Fruit fly (Drosophila melanogaster) whole organism, embryonic: ENCODE results near the gene cl.

Source experiments
- Abd-B ChIP-seq: fragments of 200-800 bp; sonication (Bioruptor generic); optimal IDR thresholded peaks from 2 replicates; lab custom pipeline; 2018; ENCODE audit warnings: missing biosample characterization, mild to moderate bottlenecking, missing genetic modification characterization, moderate library complexity
- Antp ChIP-seq: fragments of 200-800 bp; sonication (Bioruptor generic); optimal IDR thresholded peaks from 3 replicates; lab custom pipeline; 2016; ENCODE audit warnings: missing biosample characterization, missing genetic modification characterization
- Bgb ChIP-seq: fragments of 200-800 bp; sonication (Bioruptor generic); IDR thresholded peaks from 2 replicates; pipeline ENCODE4 v1.3.6; 2022; ENCODE audit warnings: missing biosample characterization, missing genetic modification characterization; ENCODE audit not compliant: partially characterized antibody
- CG12219 ChIP-seq: fragments of 200-800 bp; sonication (Bioruptor generic); optimal IDR thresholded peaks from 3 replicates; lab custom pipeline; 2018; ENCODE audit warnings: missing biosample characterization, mild to moderate bottlenecking, missing genetic modification characterization
- CG12391 ChIP-seq: fragments of 200-800 bp; sonication (Bioruptor generic); optimal IDR thresholded peaks from 3 replicates; lab custom pipeline; 2018; ENCODE audit warnings: missing biosample characterization, mild to moderate bottlenecking, missing genetic modification characterization, moderate library complexity
- CG15696 ChIP-seq: fragments of 200-800 bp; sonication (Bioruptor generic); optimal IDR thresholded peaks from 2 replicates; lab custom pipeline; 2019; ENCODE audit warnings: missing biosample characterization, mild to moderate bottlenecking, missing genetic modification characterization, moderate library complexity
- CG1603 ChIP-seq: fragments of 200-800 bp; sonication (Bioruptor generic); optimal IDR thresholded peaks from 2 replicates; lab custom pipeline; 2019; ENCODE audit warnings: missing biosample characterization, mild to moderate bottlenecking, missing genetic modification characterization, moderate library complexity
- CG17361 ChIP-seq: fragments of 200-800 bp; sonication (Bioruptor generic); IDR thresholded peaks from 3 replicates; pipeline ENCODE4 v1.3.6; 2022; ENCODE audit warnings: missing biosample characterization, missing genetic modification characterization
- CG17829 ChIP-seq: fragments of 200-800 bp; optimal IDR thresholded peaks from 2 replicates; lab custom pipeline; 2019; ENCODE audit warnings: missing biosample characterization, mild to moderate bottlenecking, missing genetic modification characterization, moderate library complexity
- CG2889 ChIP-seq: fragments of 200-800 bp; sonication (Bioruptor generic); IDR thresholded peaks from 3 replicates; pipeline ENCODE4 v1.3.6; 2022; ENCODE audit warnings: missing biosample characterization, missing genetic modification characterization
- CG4424 ChIP-seq: fragments of 200-800 bp; sonication (Bioruptor generic); optimal IDR thresholded peaks from 3 replicates; lab custom pipeline; 2016; ENCODE audit warnings: missing biosample characterization, missing genetic modification characterization
- CG4730 ChIP-seq: fragments of 200-800 bp; sonication (Bioruptor generic); IDR thresholded peaks from 2 replicates; pipeline ENCODE4 v1.3.6; 2022; ENCODE audit warnings: missing biosample characterization, missing genetic modification characterization
- CG7839 ChIP-seq: fragments of 200-800 bp; sonication (Bioruptor generic); optimal IDR thresholded peaks from 3 replicates; lab custom pipeline; 2018; ENCODE audit warnings: missing biosample characterization, mild to moderate bottlenecking, missing genetic modification characterization, moderate library complexity
- CG8478 ChIP-seq: fragments of >200 bp; optimal IDR thresholded peaks from 2 replicates; lab custom pipeline; 2018
- D ChIP-seq, 2 experiments: fragments of 200-800 bp in 1 of 2; fragments of >200 bp in 1 of 2; sonication (Bioruptor generic) in 1 of 2; optimal IDR thresholded peaks; 2 replicates in 1 of 2; 3 replicates in 1 of 2; lab custom pipeline; 2017; ENCODE audit warnings: mild to moderate bottlenecking in 1 of 2, missing biosample characterization in 1 of 2, missing genetic modification characterization in 1 of 2, missing genetic modification reagents in 1 of 2
- Dbx ChIP-seq: fragments of 200-800 bp; sonication (Bioruptor generic); IDR thresholded peaks from 3 replicates; pipeline ENCODE4 v1.3.6; 2022; ENCODE audit warnings: missing biosample characterization, missing genetic modification characterization
- Drgx ChIP-seq: fragments of 200-800 bp; sonication (Bioruptor generic); IDR thresholded peaks from 2 replicates; pipeline ENCODE4 v1.3.6; 2022; ENCODE audit warnings: missing biosample characterization, missing genetic modification characterization
- E2f1 ChIP-seq: fragments of 200-800 bp; sonication (Bioruptor generic); IDR thresholded peaks from 2 replicates; pipeline ENCODE4 v1.3.6; 2022; ENCODE audit warnings: missing biosample characterization, missing genetic modification characterization
- HHEX ChIP-seq: fragments of 200-800 bp; sonication (Bioruptor generic); optimal IDR thresholded peaks from 3 replicates; lab custom pipeline; 2017; ENCODE audit warnings: missing biosample characterization, mild to moderate bottlenecking, missing genetic modification characterization, missing genetic modification reagents
- HLH3B ChIP-seq: fragments of 200-800 bp; sonication (Bioruptor generic); IDR thresholded peaks from 2 replicates; pipeline ENCODE4 v1.3.6; 2022; ENCODE audit warnings: missing biosample characterization, missing genetic modification characterization
- HLH4C ChIP-seq: fragments of 200-800 bp; sonication (Bioruptor generic); IDR thresholded peaks from 3 replicates; pipeline ENCODE4 v1.3.6; 2022; ENCODE audit warnings: missing biosample characterization, missing genetic modification characterization; ENCODE audit not compliant: partially characterized antibody
- Hsf ChIP-seq: fragments of 200-800 bp; sonication (Bioruptor generic); optimal IDR thresholded peaks from 3 replicates; lab custom pipeline; 2016; ENCODE audit warnings: missing biosample characterization, missing genetic modification characterization
- NC2β ChIP-seq: fragments of 200-800 bp; sonication (Bioruptor generic); optimal IDR thresholded peaks from 2 replicates; lab custom pipeline; 2016; ENCODE audit warnings: missing biosample characterization, missing genetic modification characterization
- Neu2 ChIP-seq: fragments of 200-800 bp; sonication (Bioruptor generic); optimal IDR thresholded peaks from 3 replicates; lab custom pipeline; 2016; ENCODE audit warnings: missing biosample characterization, missing genetic modification characterization, borderline replicate concordance
- Nf-YC ChIP-seq: fragments of 200-800 bp; optimal IDR thresholded peaks from 3 replicates; lab custom pipeline; 2019; ENCODE audit warnings: missing biosample characterization, mild to moderate bottlenecking, missing genetic modification characterization, moderate library complexity
- Pdp1 ChIP-seq, 2 experiments: fragments of 200-800 bp; sonication (Bioruptor generic); optimal IDR thresholded peaks; 3 replicates each; lab custom pipeline; 2016; ENCODE audit warnings: missing biosample characterization in 2 of 2, missing genetic modification characterization in 2 of 2, mild to moderate bottlenecking in 1 of 2, moderate library complexity in 1 of 2
- Sin3A ChIP-seq: fragments of >200 bp; optimal IDR thresholded peaks from 2 replicates; lab custom pipeline; 2018
- Stat92E ChIP-seq, 3 experiments: fragments of >200 bp in 2 of 3; fragments of 200-800 bp in 1 of 3; sonication (Bioruptor generic) in 1 of 3; optimal IDR thresholded peaks; 2 replicates each; lab custom pipeline; 2017 to 2019; ENCODE audit warnings: missing biosample characterization in 3 of 3, missing genetic modification characterization in 3 of 3, mild to moderate bottlenecking in 1 of 3, moderate library complexity in 1 of 3
- al ChIP-seq: fragments of 200-800 bp; sonication (Bioruptor generic); IDR thresholded peaks from 2 replicates; pipeline ENCODE4 v1.3.6; 2022; ENCODE audit warnings: missing biosample characterization, missing genetic modification characterization
- aop ChIP-seq: fragments of 200-800 bp; sonication (Bioruptor generic); IDR thresholded peaks from 2 replicates; pipeline ENCODE4 v1.3.6; 2022; ENCODE audit warnings: missing biosample characterization, missing genetic modification characterization
- ara ChIP-seq: fragments of 200-800 bp; sonication (Bioruptor generic); IDR thresholded peaks from 2 replicates; pipeline ENCODE4 v1.3.6; 2022; ENCODE audit warnings: missing biosample characterization, missing genetic modification characterization
- bab2 ChIP-seq: fragments of 200-800 bp; sonication (Bioruptor generic); optimal IDR thresholded peaks from 2 replicates; lab custom pipeline; 2016; ENCODE audit warnings: missing biosample characterization, missing genetic modification characterization
- bbx ChIP-seq: fragments of 200-800 bp; sonication (Bioruptor generic); IDR thresholded peaks from 2 replicates; pipeline ENCODE4 v1.3.6; 2022; ENCODE audit warnings: missing biosample characterization, missing genetic modification characterization; ENCODE audit not compliant: partially characterized antibody
- bowl ChIP-seq: fragments of 200-800 bp; sonication (Bioruptor generic); IDR thresholded peaks from 2 replicates; pipeline ENCODE4 v1.3.6; 2022; ENCODE audit warnings: missing biosample characterization, missing genetic modification characterization
- btn ChIP-seq: fragments of 200-800 bp; sonication (Bioruptor generic); optimal IDR thresholded peaks from 2 replicates; lab custom pipeline; 2016; ENCODE audit warnings: missing biosample characterization, missing genetic modification characterization
- chm ChIP-seq: fragments of 200-800 bp; sonication (Bioruptor generic); IDR thresholded peaks from 2 replicates; pipeline ENCODE4 v1.3.6; 2022; ENCODE audit warnings: missing biosample characterization, missing genetic modification characterization
- dan ChIP-seq: fragments of 200-800 bp; sonication (Bioruptor generic); IDR thresholded peaks from 2 replicates; pipeline ENCODE4 v1.3.6; 2022; ENCODE audit warnings: missing biosample characterization, missing genetic modification characterization
- ewg ChIP-seq: fragments of 200-800 bp; sonication (Bioruptor generic); optimal IDR thresholded peaks from 3 replicates; lab custom pipeline; 2017; ENCODE audit warnings: mild to moderate bottlenecking, missing biosample characterization, missing genetic modification reagents, missing genetic modification characterization
- fd64A ChIP-seq: fragments of 200-800 bp; sonication (Bioruptor generic); optimal IDR thresholded peaks from 3 replicates; lab custom pipeline; 2018; ENCODE audit warnings: missing biosample characterization, mild to moderate bottlenecking, missing genetic modification characterization
- h ChIP-seq: fragments of >200 bp; optimal IDR thresholded peaks from 2 replicates; lab custom pipeline; 2017
- jigr1 ChIP-seq: fragments of 200-800 bp; sonication (Bioruptor generic); IDR thresholded peaks from 3 replicates; pipeline ENCODE4 v1.3.6; 2022; ENCODE audit warnings: missing biosample characterization, missing genetic modification characterization
- lmd ChIP-seq: fragments of 200-800 bp; sonication (Bioruptor generic); IDR thresholded peaks from 2 replicates; pipeline ENCODE4 v1.3.6; 2022; ENCODE audit warnings: missing biosample characterization, missing genetic modification characterization
- lola ChIP-seq, 3 experiments: fragments of >200 bp in 2 of 3; fragments of 200-800 bp in 1 of 3; sonication (Bioruptor generic) in 1 of 3; optimal IDR thresholded peaks; 2 replicates each; lab custom pipeline; 2017 to 2019; ENCODE audit warnings: missing biosample characterization in 3 of 3, missing genetic modification characterization in 3 of 3, mild to moderate bottlenecking in 1 of 3, moderate library complexity in 1 of 3
- mam ChIP-seq: fragments of 200-800 bp; sonication (Bioruptor generic); optimal IDR thresholded peaks from 3 replicates; lab custom pipeline; 2016; ENCODE audit warnings: missing biosample characterization, missing genetic modification characterization
- nom ChIP-seq: fragments of 200-800 bp; sonication (Bioruptor generic); optimal IDR thresholded peaks from 2 replicates; lab custom pipeline; 2017; ENCODE audit warnings: missing biosample characterization, missing genetic modification characterization, mild to moderate bottlenecking, moderate library complexity, missing genetic modification reagents
- pb ChIP-seq: fragments of 200-800 bp; sonication (Bioruptor generic); optimal IDR thresholded peaks from 3 replicates; lab custom pipeline; 2016; ENCODE audit warnings: missing biosample characterization, missing genetic modification characterization
- phol ChIP-seq: fragments of 200-800 bp; sonication (Bioruptor generic); optimal IDR thresholded peaks from 3 replicates; lab custom pipeline; 2018; ENCODE audit warnings: missing biosample characterization, mild to moderate bottlenecking, missing genetic modification characterization, moderate library complexity
- schlank ChIP-seq: fragments of 200-800 bp; sonication (Bioruptor generic); optimal IDR thresholded peaks from 2 replicates; lab custom pipeline; 2018; ENCODE audit warnings: missing biosample characterization, mild to moderate bottlenecking, missing genetic modification characterization
- trem ChIP-seq: fragments of 200-800 bp; optimal IDR thresholded peaks from 3 replicates; lab custom pipeline; 2019; ENCODE audit warnings: missing biosample characterization, mild to moderate bottlenecking, missing genetic modification characterization, moderate library complexity
- yki ChIP-seq: fragments of >200 bp; optimal IDR thresholded peaks from 3 replicates; lab custom pipeline; 2018
- z ChIP-seq: fragments of 200-800 bp; sonication (Bioruptor generic); IDR thresholded peaks from 3 replicates; pipeline ENCODE4 v1.3.6; 2022; ENCODE audit warnings: missing biosample characterization, missing genetic modification characterization
- zf30C ChIP-seq: fragments of 200-800 bp; sonication (Bioruptor generic); optimal IDR thresholded peaks from 3 replicates; lab custom pipeline; 2018; ENCODE audit warnings: missing biosample characterization, mild to moderate bottlenecking, missing genetic modification characterization

Gene cl

dm6 chr2L:5491220-5491619, 28.7 kb upstream of the cl start (continued):
- TF ChIP-seq E2f1 (no peak), lmd (GFP tag; lab: Robert Waterston, UW) (no peak), Bgb (no peak), CG2889 (GFP tag; lab: Robert Waterston, UW) (no peak), NC2β (GFP tag; lab: Kevin White, UChicago) (peak; percentile 5), pb (GFP tag; lab: Kevin White, UChicago) (no peak), Pdp1 (GFP tag; optimal IDR thresholded peaks at IDR 0.05; lab: Kevin White, UChicago) (peak in 1 of 2 experiments; percentile 17), mam (no peak), ara (GFP tag; lab: Robert Waterston, UW) (peak; percentile 41; the same call in 1 of the 2 replicates), CG17829 (peak; percentile 21), btn (no peak), bab2 (no peak), CG7839 (peak; percentile 21), HLH3B (GFP tag; lab: Robert Waterston, UW) (no peak), HLH4C (no peak), trem (peak; percentile 10), bbx (GFP tag; lab: Robert Waterston, UW) (no peak), CG8478 (lab: Kevin White, UChicago) (no peak), Stat92E (GFP tag; optimal IDR thresholded peaks at IDR 0.05; lab: Kevin White, UChicago) (no peak), yki (lab: Kevin White, UChicago) (no peak), Abd-B (no peak), CG12219 (GFP tag; lab: Kevin White, UChicago) (peak; percentile 4), zf30C (GFP tag; lab: Kevin White, UChicago) (no peak), z (GFP tag; lab: Robert Waterston, UW) (peak; percentile 31; the same call in 1 of the 3 replicates), Antp (no peak), CG15696 (peak; percentile 47), Drgx (GFP tag; lab: Robert Waterston, UW) (peak; percentile 65), D (optimal IDR thresholded peaks at IDR 0.05; lab: Kevin White, UChicago) (no peak), D (GFP tag; optimal IDR thresholded peaks at IDR 0.05; lab: Kevin White, UChicago) (peak; percentile 9), CG17361 (no peak), CG1603 (peak; percentile 69), nom (GFP tag; lab: Kevin White, UChicago) (peak; percentile 23), jigr1 (GFP tag; lab: Robert Waterston, UW) (no peak), Neu2 (GFP tag; lab: Kevin White, UChicago) (no peak), dan (GFP tag; lab: Robert Waterston, UW) (peak; percentile 57; the same call in 1 of the 2 replicates), lola (GFP tag; optimal IDR thresholded peaks at IDR 0.05; lab: Kevin White, UChicago) (peak in 1 of 3 experiments; percentile 45), ewg (GFP tag; lab: Kevin White, UChicago) (no peak), chm (GFP tag; lab: Robert Waterston, UW) (0 out of 2 replicates have a peak, but pooled peaks have one; percentile 15), CG12391 (peak; percentile 26), al (GFP tag; lab: Robert Waterston, UW) (no peak), Nf-YC (no peak), schlank (tag; lab: Kevin White, UChicago) (no peak), fd64A (GFP tag; lab: Kevin White, UChicago) (no peak), Dbx (GFP tag; lab: Robert Waterston, UW) (no peak), phol (tag; lab: Kevin White, UChicago) (peak; percentile 35), h (lab: Kevin White, UChicago) (no peak), CG4730 (no peak), HHEX (GFP tag; lab: Kevin White, UChicago) (no peak), CG4424 (peak; percentile 19), bowl (GFP tag; lab: Robert Waterston, UW) (no peak), aop (GFP tag; lab: Robert Waterston, UW) (no peak), Hsf (GFP tag; lab: Kevin White, UChicago) (no peak), Sin3A (lab: Kevin White, UChicago) (no peak)
